Fruit fly (Drosophila melanogaster) whole organism, embryonic: ENCODE results near the gene CG31321.

ENCODE experiments used
- B-H1 ChIP-seq: fragments of 200-800 bp; sonication (Bioruptor generic); IDR thresholded peaks from 3 replicates; pipeline ENCODE4 v1.3.6; 2022; ENCODE audit warnings: missing biosample characterization, missing genetic modification characterization
- BEAF-32 ChIP-seq: fragments of 200-800 bp; sonication (Bioruptor generic); optimal IDR thresholded peaks from 3 replicates; lab custom pipeline; 2017; ENCODE audit warnings: missing biosample characterization, missing genetic modification characterization, mild to moderate bottlenecking, moderate library complexity, missing genetic modification reagents
- CG10267 ChIP-seq: fragments of 200-800 bp; sonication (Bioruptor generic); optimal IDR thresholded peaks from 2 replicates; lab custom pipeline; 2018; ENCODE audit warnings: missing biosample characterization, mild to moderate bottlenecking, missing genetic modification characterization, moderate library complexity
- CG10321 ChIP-seq: fragments of 200-800 bp; sonication (Bioruptor generic); IDR thresholded peaks from 2 replicates; pipeline ENCODE4 v1.3.6; 2022; ENCODE audit warnings: missing biosample characterization, missing genetic modification characterization
- CG10431 ChIP-seq: fragments of 200-800 bp; sonication (Bioruptor generic); optimal IDR thresholded peaks from 3 replicates; lab custom pipeline; 2018; ENCODE audit warnings: missing biosample characterization, mild to moderate bottlenecking, missing genetic modification characterization
- CG10462 ChIP-seq: fragments of 200-800 bp; sonication (Bioruptor generic); optimal IDR thresholded peaks from 2 replicates; lab custom pipeline; 2016; ENCODE audit warnings: missing biosample characterization, missing genetic modification characterization
- CG11456 ChIP-seq: fragments of 200-800 bp; sonication (Bioruptor generic); IDR thresholded peaks from 3 replicates; pipeline ENCODE4 v1.3.6; 2022; ENCODE audit warnings: missing biosample characterization, missing genetic modification characterization
- CG11696 ChIP-seq: fragments of 200-800 bp; sonication (Bioruptor generic); IDR thresholded peaks from 2 replicates; pipeline ENCODE4 v1.3.6; 2022; ENCODE audit warnings: missing biosample characterization, missing genetic modification characterization
- CG14441 ChIP-seq: fragments of 200-800 bp; sonication (Bioruptor generic); IDR thresholded peaks from 2 replicates; pipeline ENCODE4 v1.3.6; 2022; ENCODE audit warnings: missing biosample characterization, missing genetic modification characterization
- CG15073 ChIP-seq: fragments of 200-800 bp; sonication (Bioruptor generic); optimal IDR thresholded peaks from 2 replicates; lab custom pipeline; 2016; ENCODE audit warnings: missing biosample characterization, missing genetic modification characterization
- CG15696 ChIP-seq: fragments of 200-800 bp; sonication (Bioruptor generic); optimal IDR thresholded peaks from 2 replicates; lab custom pipeline; 2019; ENCODE audit warnings: missing biosample characterization, mild to moderate bottlenecking, missing genetic modification characterization, moderate library complexity
- CG17361 ChIP-seq: fragments of 200-800 bp; sonication (Bioruptor generic); IDR thresholded peaks from 3 replicates; pipeline ENCODE4 v1.3.6; 2022; ENCODE audit warnings: missing biosample characterization, missing genetic modification characterization
- CG2116 ChIP-seq: fragments of 200-800 bp; sonication (Bioruptor generic); optimal IDR thresholded peaks from 3 replicates; lab custom pipeline; 2018; ENCODE audit warnings: missing biosample characterization, mild to moderate bottlenecking, missing genetic modification characterization
- CG31365 ChIP-seq: fragments of 200-800 bp; sonication (Bioruptor generic); optimal IDR thresholded peaks from 2 replicates; lab custom pipeline; 2018; ENCODE audit warnings: missing biosample characterization, mild to moderate bottlenecking, missing genetic modification characterization
- CG34422 ChIP-seq: fragments of 200-800 bp; sonication (Bioruptor generic); IDR thresholded peaks from 3 replicates; pipeline ENCODE4 v1.3.6; 2022; ENCODE audit warnings: missing biosample characterization, missing genetic modification characterization
- CG3726 ChIP-seq: fragments of 200-800 bp; sonication (Bioruptor generic); IDR thresholded peaks from 3 replicates; pipeline ENCODE4, ENCODE4 v1.3.6; 2022; ENCODE audit warnings: missing biosample characterization, missing genetic modification characterization
- CG4360 ChIP-seq: fragments of 200-800 bp; sonication (Bioruptor generic); IDR thresholded peaks from 2 replicates; pipeline ENCODE4 v1.3.6; 2022; ENCODE audit warnings: missing biosample characterization, missing genetic modification characterization
- CG6272 ChIP-seq: fragments of 200-800 bp; sonication (Bioruptor generic); IDR thresholded peaks from 2 replicates; pipeline ENCODE4 v1.3.6; 2022; ENCODE audit warnings: missing biosample characterization, missing genetic modification characterization
- CG7556 ChIP-seq: fragments of 200-800 bp; sonication (Bioruptor generic); optimal IDR thresholded peaks from 2 replicates; lab custom pipeline; 2017; ENCODE audit warnings: missing biosample characterization, mild to moderate bottlenecking, missing genetic modification characterization
- CG7928 ChIP-seq: fragments of 200-800 bp; sonication (Bioruptor generic); optimal IDR thresholded peaks from 2 replicates; lab custom pipeline; 2017; ENCODE audit warnings: missing biosample characterization, mild to moderate bottlenecking, missing genetic modification characterization
- CG8388 ChIP-seq: fragments of 200-800 bp; sonication (Bioruptor generic); optimal IDR thresholded peaks from 2 replicates; lab custom pipeline; 2019; ENCODE audit warnings: missing biosample characterization, mild to moderate bottlenecking, missing genetic modification characterization, moderate library complexity
- CoRest ChIP-seq: fragments of 200-800 bp; sonication (Bioruptor generic); optimal IDR thresholded peaks from 3 replicates; lab custom pipeline; 2018; ENCODE audit warnings: missing biosample characterization, mild to moderate bottlenecking, missing genetic modification characterization, moderate library complexity
- Doc2 ChIP-seq: fragments of 200-800 bp; sonication (Bioruptor generic); IDR thresholded peaks from 2 replicates; pipeline ENCODE4 v1.3.6; 2022; ENCODE audit warnings: missing biosample characterization, missing genetic modification characterization
- Dp ChIP-seq: fragments of 200-800 bp; sonication (Bioruptor generic); optimal IDR thresholded peaks from 2 replicates; lab custom pipeline; 2018; ENCODE audit warnings: missing biosample characterization, mild to moderate bottlenecking, missing genetic modification characterization, moderate library complexity
- Gug ChIP-seq: fragments of 200-800 bp; sonication (Bioruptor generic); IDR thresholded peaks from 4 replicates; pipeline ENCODE4 v1.3.6; 2022; ENCODE audit warnings: missing biosample characterization, missing genetic modification characterization
- Hr39 ChIP-seq: fragments of >200 bp; optimal IDR thresholded peaks from 2 replicates; lab custom pipeline; 2017
- MBD-R2 ChIP-seq: fragments of 200-800 bp; sonication (Bioruptor generic); IDR thresholded peaks from 2 replicates; pipeline ENCODE4 v1.3.6; 2022; ENCODE audit warnings: missing biosample characterization, missing genetic modification characterization
- Med ChIP-seq: fragments of 200-800 bp; sonication (Bioruptor generic); peaks from one replicate; lab custom pipeline; 2016; ENCODE audit warnings: missing biosample characterization, missing genetic modification characterization, mild to moderate bottlenecking, inconsistent platforms, moderate library complexity
- Mes4 ChIP-seq: fragments of 200-800 bp; sonication (Bioruptor generic); optimal IDR thresholded peaks from 2 replicates; lab custom pipeline; 2016; ENCODE audit warnings: missing biosample characterization, missing genetic modification characterization
- PHDP ChIP-seq: fragments of 200-800 bp; sonication (Bioruptor generic); optimal IDR thresholded peaks from 3 replicates; lab custom pipeline; 2018; ENCODE audit warnings: missing biosample characterization, mild to moderate bottlenecking, missing genetic modification characterization, moderate library complexity
- Sin3A ChIP-seq: fragments of >200 bp; optimal IDR thresholded peaks from 2 replicates; lab custom pipeline; 2018
- Ssrp ChIP-seq: fragments of 200-800 bp; sonication (Bioruptor generic); optimal IDR thresholded peaks from 2 replicates; lab custom pipeline; 2018; ENCODE audit warnings: missing biosample characterization, mild to moderate bottlenecking, missing genetic modification characterization, moderate library complexity
- Tbp ChIP-seq: fragments of >200 bp; optimal IDR thresholded peaks from 2 replicates; lab custom pipeline; 2018; ENCODE audit warnings: missing biosample characterization, missing genetic modification characterization
- Trl ChIP-seq, 3 experiments: fragments of >200 bp in 2 of 3; fragments of 200-800 bp in 1 of 3; sonication (Bioruptor generic) in 1 of 3; optimal IDR thresholded peaks; 2 replicates in 1 of 3; 3 replicates in 2 of 3; lab custom pipeline; 2016 to 2017; ENCODE audit warnings: missing biosample characterization in 1 of 3, missing genetic modification characterization in 1 of 3
- ab ChIP-seq: fragments of 200-800 bp; sonication (Bioruptor generic); optimal IDR thresholded peaks from 2 replicates; lab custom pipeline; 2016; ENCODE audit warnings: missing biosample characterization, missing genetic modification characterization
- chif ChIP-seq, 2 experiments: fragments of 200-800 bp; sonication (Bioruptor generic); optimal IDR thresholded peaks; 3 replicates each; lab custom pipeline; 2016; ENCODE audit warnings: missing biosample characterization in 2 of 2, missing genetic modification characterization in 2 of 2
- crc ChIP-seq: fragments of 200-800 bp; sonication (Bioruptor generic); optimal IDR thresholded peaks from 2 replicates; lab custom pipeline; 2016; ENCODE audit warnings: missing biosample characterization, missing genetic modification characterization
- fd96Cb ChIP-seq: fragments of 200-800 bp; sonication (Bioruptor generic); optimal IDR thresholded peaks from 2 replicates; lab custom pipeline; 2018; ENCODE audit warnings: missing biosample characterization, mild to moderate bottlenecking, missing genetic modification characterization, moderate library complexity
- gcm2 ChIP-seq: fragments of 200-800 bp; sonication (Bioruptor generic); optimal IDR thresholded peaks from 2 replicates; lab custom pipeline; 2016; ENCODE audit warnings: missing biosample characterization, missing genetic modification characterization
- hkb ChIP-seq, 2 experiments: fragments of 200-800 bp in 1 of 2; fragments of >200 bp in 1 of 2; sonication (Bioruptor generic) in 1 of 2; IDR thresholded peaks in 1 of 2; optimal IDR thresholded peaks in 1 of 2; 2 replicates each; pipeline versions ENCODE4 v1.3.6 to Lab custom; 2017 to 2022; ENCODE audit warnings: missing biosample characterization in 1 of 2, missing genetic modification characterization in 1 of 2
- knrl ChIP-seq: fragments of 200-800 bp; sonication (Bioruptor generic); IDR thresholded peaks from 3 replicates; pipeline ENCODE4 v1.3.6; 2022; ENCODE audit warnings: missing biosample characterization, missing genetic modification characterization; ENCODE audit not compliant: partially characterized antibody
- odd ChIP-seq: fragments of 200-800 bp; sonication (Bioruptor generic); optimal IDR thresholded peaks from 2 replicates; lab custom pipeline; 2017; ENCODE audit warnings: missing biosample characterization, mild to moderate bottlenecking, missing genetic modification characterization
- org-1 ChIP-seq: fragments of 200-800 bp; sonication (Bioruptor generic); optimal IDR thresholded peaks from 2 replicates; lab custom pipeline; 2017; ENCODE audit warnings: missing biosample characterization, missing genetic modification characterization
- pb ChIP-seq: fragments of 200-800 bp; sonication (Bioruptor generic); optimal IDR thresholded peaks from 3 replicates; lab custom pipeline; 2016; ENCODE audit warnings: missing biosample characterization, missing genetic modification characterization
- pnt ChIP-seq: fragments of 200-800 bp; sonication (Bioruptor generic); optimal IDR thresholded peaks from 3 replicates; lab custom pipeline; 2016; ENCODE audit warnings: missing biosample characterization, missing genetic modification characterization
- repo ChIP-seq: fragments of 200-800 bp; sonication (Bioruptor generic); optimal IDR thresholded peaks from 2 replicates; lab custom pipeline; 2016; ENCODE audit warnings: missing biosample characterization, missing genetic modification characterization
- slbo ChIP-seq: fragments of 200-800 bp; sonication (Bioruptor generic); IDR thresholded peaks from 2 replicates; pipeline ENCODE4 v1.3.6; 2022; ENCODE audit warnings: missing biosample characterization, missing genetic modification characterization
- tio ChIP-seq: fragments of 200-800 bp; sonication (Bioruptor generic); optimal IDR thresholded peaks from 2 replicates; lab custom pipeline; 2017; ENCODE audit warnings: missing biosample characterization, missing genetic modification characterization, inconsistent platforms
- toy ChIP-seq: fragments of 200-800 bp; sonication (Bioruptor generic); IDR thresholded peaks from 2 replicates; pipeline ENCODE4 v1.3.6; 2022; ENCODE audit warnings: missing biosample characterization, missing genetic modification characterization

The CG31321 gene

dm6 chr3R:14288669-14289383 lies 21.3 kb upstream of the CG31321 start, which contains the start of gene red (continued):
- TF ChIP-seq CG11696 (GFP tag; lab: Robert Waterston, UW) (0 out of 2 replicates have a peak, but pooled peaks have one; percentile 35), CoRest (peak; percentile 81), knrl (GFP tag; lab: Robert Waterston, UW) (no peak), CG7928 (GFP tag; lab: Kevin White, UChicago) (peak; percentile 29), CG31365 (tag; lab: Kevin White, UChicago) (peak; percentile 12), CG17361 (GFP tag; lab: Robert Waterston, UW) (peak; percentile 81), org-1 (GFP tag; lab: Kevin White, UChicago) (peak; percentile 48), slbo (GFP tag; lab: Robert Waterston, UW) (peak; percentile 80), BEAF-32 (GFP tag; lab: Kevin White, UChicago) (no peak), Sin3A (no peak), repo (GFP tag; lab: Kevin White, UChicago) (no peak), CG10321 (GFP tag; lab: Robert Waterston, UW) (no peak), CG4360 (GFP tag; lab: Robert Waterston, UW) (0 out of 2 replicates have a peak, but pooled peaks have one; percentile 10), chif (GFP tag; optimal IDR thresholded peaks at IDR 0.05; lab: Kevin White, UChicago) (peak; percentile 43 to 45), fd96Cb (tag; lab: Kevin White, UChicago) (peak; percentile 63), PHDP (peak; percentile 85), CG10267 (tag; lab: Kevin White, UChicago) (peak; percentile 49), Doc2 (GFP tag; lab: Robert Waterston, UW) (no peak), B-H1 (GFP tag; lab: Robert Waterston, UW) (peak; percentile 30; the same call in 1 of the 3 replicates), CG3726 (no peak), CG15696 (tag; lab: Kevin White, UChicago) (peak; percentile 27), hkb (optimal IDR thresholded peaks at IDR 0.05; lab: Kevin White, UChicago) (no peak), hkb (GFP tag; IDR thresholded peaks at IDR 0.05; lab: Robert Waterston, UW) (peak; percentile 78), pb (GFP tag; lab: Kevin White, UChicago) (no peak), Tbp (no peak), Dp (GFP tag; lab: Kevin White, UChicago) (no peak), odd (peak; percentile 79), CG34422 (GFP tag; lab: Robert Waterston, UW) (peak; percentile 7; the same call in 1 of the 3 replicates), ab (no peak), pnt (GFP tag; lab: Kevin White, UChicago) (no peak), CG7556 (peak; percentile 79), MBD-R2 (GFP tag; lab: Robert Waterston, UW) (peak; percentile 50; the same call in 1 of the 2 replicates), tio (peak; percentile 46), Med (peak; percentile 86), CG11456 (GFP tag; lab: Robert Waterston, UW) (peak; percentile 74; the same call in 2 of the 3 replicates), Gug (GFP tag; lab: Robert Waterston, UW) (peak; percentile 67; the same call in 3 of the 4 replicates), Trl (optimal IDR thresholded peaks at IDR 0.05; lab: Kevin White, UChicago) (peak; percentile 70 to 87), Trl (GFP tag; optimal IDR thresholded peaks at IDR 0.05; lab: Kevin White, UChicago) (no peak), gcm2 (no peak), Mes4 (GFP tag; lab: Kevin White, UChicago) (no peak), CG6272 (GFP tag; lab: Robert Waterston, UW) (peak; percentile 46), CG2116 (GFP tag; lab: Kevin White, UChicago) (peak; percentile 24), CG14441 (GFP tag; lab: Robert Waterston, UW) (peak; percentile 71; the same call in 1 of the 2 replicates), CG10431 (no peak), toy (GFP tag; lab: Robert Waterston, UW) (peak; percentile 63; the same call in 1 of the 2 replicates), Hr39 (lab: Kevin White, UChicago) (no peak), crc (GFP tag; lab: Kevin White, UChicago) (peak; percentile 50), Ssrp (tag; lab: Kevin White, UChicago) (peak; percentile 62), CG10462 (peak; percentile 10), CG15073 (no peak), CG8388 (peak; percentile 54)
